Worm (Caenorhabditis elegans): ENCODE data around the gene aexr-1.

DNA sequence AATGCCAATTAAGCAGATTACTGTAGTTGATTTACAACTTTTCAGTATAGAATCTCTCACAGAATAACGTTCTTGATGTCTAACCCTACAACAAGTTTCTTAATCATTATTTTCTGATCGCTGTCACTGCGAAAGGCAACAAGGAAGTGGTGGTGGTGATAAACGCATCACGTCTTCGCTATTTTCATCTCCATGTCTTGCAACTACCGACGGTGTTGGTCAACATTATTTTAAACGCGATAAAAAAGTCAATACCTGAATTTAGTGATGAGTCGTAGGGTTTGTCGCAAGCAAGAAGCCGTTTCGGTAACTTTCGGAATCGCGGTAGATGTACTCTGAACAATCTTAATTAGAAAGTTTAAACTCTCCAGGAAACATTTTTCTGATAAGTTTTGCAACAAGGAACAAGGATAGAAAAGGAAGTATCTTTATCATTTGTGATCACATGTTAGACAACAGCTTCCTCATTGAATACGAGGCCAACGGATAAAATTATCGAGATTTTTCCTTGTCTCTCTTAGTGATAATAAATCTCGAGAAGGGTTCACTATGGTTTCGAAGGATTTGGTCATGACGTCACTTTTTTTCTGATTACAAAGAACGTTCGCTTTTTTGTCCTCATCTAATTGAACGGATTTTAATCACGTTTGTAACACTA lies 28.8 kb upstream of the aexr-1 start:
- TF ChIP-seq sea-1 (GFP tag; conservative IDR thresholded peaks at IDR 0.05) (no peak), ama-1 (optimal IDR thresholded peaks at IDR 0.05) (no peak), pes-1 (GFP tag; IDR thresholded peaks at IDR 0.05) (no peak), ets-7 (tag; optimal IDR thresholded peaks at IDR 0.05) (no peak), B0310.2 (tag; optimal IDR thresholded peaks at IDR 0.05) (no peak), tbx-11 (GFP tag; IDR thresholded peaks at IDR 0.05) (no peak), flt-1 (GFP tag; IDR thresholded peaks at IDR 0.05) (no peak), ceh-36 (tag; optimal IDR thresholded peaks at IDR 0.05) (no peak), F13C5.2 (tag; optimal IDR thresholded peaks at IDR 0.05) (no peak), aly-1 (tag; optimal IDR thresholded peaks at IDR 0.05) (no peak), tra-4 (tag; optimal IDR thresholded peaks at IDR 0.05) (no peak)
